Worm (Caenorhabditis elegans) whole organism, young adult: ENCODE results near the gene fbxb-34.
"Not testable (repeated sequence)": the region's sequence is repeated elsewhere in the genome, so short reads cannot be mapped to it uniquely, and the experiment has no call there.

Experiments
- F10E7.11 ChIP-seq: sonication (generic microtip); optimal IDR thresholded peaks from 2 replicates; lab custom pipeline; 2017; ENCODE audit warnings: mild to moderate bottlenecking, missing genetic modification characterization, moderate library complexity, missing compliant biosample characterization
- Y56A3A.18 ChIP-seq: fragments of 200-800 bp; sonication (Bioruptor generic); IDR thresholded peaks from 2 replicates; pipeline ENCODE4 v1.3.6; 2022; ENCODE audit warnings: missing genetic modification reagents, missing genetic modification characterization, missing compliant biosample characterization
- bed-2 ChIP-seq: fragments of 200-800 bp; sonication (Bioruptor generic); IDR thresholded peaks from 2 replicates; pipeline ENCODE4 v1.3.6; 2022; ENCODE audit warnings: missing genetic modification reagents, missing genetic modification characterization, missing compliant biosample characterization
- ceh-58 ChIP-seq: fragments of 200-800 bp; sonication (Bioruptor generic); IDR thresholded peaks from 2 replicates; pipeline ENCODE4 v1.3.6; 2022; ENCODE audit warnings: missing genetic modification characterization, missing compliant biosample characterization
- fkh-3 ChIP-seq: sonication (generic microtip); optimal IDR thresholded peaks from 2 replicates; lab custom pipeline; 2016; ENCODE audit warnings: mild to moderate bottlenecking, missing genetic modification characterization, missing compliant biosample characterization
- him-1 ChIP-seq: sonication (generic microtip); optimal IDR thresholded peaks from 2 replicates; lab custom pipeline; 2016; ENCODE audit warnings: missing genotype, missing genetic modification reagents, missing genetic modification characterization, missing compliant biosample characterization
- nfya-1 ChIP-seq: sonication (generic microtip); optimal IDR thresholded peaks from 2 replicates; lab custom pipeline; 2017; ENCODE audit warnings: antibody characterized with exemption, missing compliant biosample characterization, missing genetic modification characterization, borderline replicate concordance; ENCODE audit not compliant: insufficient read depth
- nfya-2 ChIP-seq: fragments of 200-800 bp; sonication (Bioruptor generic); IDR thresholded peaks from 2 replicates; pipeline ENCODE4 v1.3.6; 2022; ENCODE audit warnings: missing genetic modification reagents, missing genetic modification characterization, missing compliant biosample characterization
- snpc-3.4 ChIP-seq: sonication (generic microtip); optimal IDR thresholded peaks from 2 replicates; lab custom pipeline; 2017; ENCODE audit warnings: missing genetic modification characterization, mild to moderate bottlenecking, missing compliant biosample characterization, antibody characterized with exemption, moderate library complexity, missing genotype, missing genetic modification reagents
- snpc-4 ChIP-seq, 5 experiments: fragments of 150-350 bp in 1 of 5; sonication (generic microtip) in 4 of 5; optimal IDR thresholded peaks; 2 replicates each; lab custom pipeline; 2014 to 2018; ENCODE audit warnings: missing genetic modification characterization in 5 of 5, missing biosample characterization in 3 of 5, antibody characterized with exemption in 2 of 5, mild to moderate bottlenecking in 2 of 5, missing compliant biosample characterization in 2 of 5, missing genotype in 2 of 5, moderate library complexity in 2 of 5, missing genetic modification reagents in 1 of 5
- somi-1 ChIP-seq: fragments of 200-800 bp; sonication (Bioruptor generic); optimal IDR thresholded peaks from 2 replicates; lab custom pipeline; 2018; ENCODE audit warnings: mild to moderate bottlenecking, missing genetic modification characterization, missing compliant biosample characterization

DNA sequence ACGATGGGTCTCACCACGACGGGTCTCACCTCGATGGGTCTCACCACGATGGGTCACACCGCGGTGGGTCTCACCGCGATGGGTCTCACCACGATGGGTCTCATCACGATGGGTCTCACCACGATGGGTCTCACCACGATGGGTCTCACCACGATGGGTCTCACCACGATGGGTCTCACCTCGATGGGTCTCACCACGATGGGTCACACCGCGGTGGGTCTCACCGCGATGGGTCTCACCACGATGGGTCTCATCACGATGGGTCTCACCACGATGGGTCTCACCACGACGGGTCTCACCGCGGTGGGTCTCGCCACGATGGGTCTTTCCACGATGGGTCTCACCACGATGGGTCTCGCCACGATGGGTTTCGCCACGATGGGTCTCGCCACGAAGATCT lies 45.5 kb downstream of the fbxb-34 start:
- TF ChIP-seq nfya-1 (tag; lab: Kevin White, UChicago); fkh-3; ceh-58 (GFP tag; lab: Robert Waterston, UW); nfya-2 (GFP tag; lab: Robert Waterston, UW); him-1 (tag; lab: Kevin White, UChicago); snpc-3.4 (tag; lab: Kevin White, UChicago); bed-2 (GFP tag; lab: Robert Waterston, UW); snpc-4 (GFP tag; optimal IDR thresholded peaks at IDR 0.05; lab: Kevin White, UChicago); snpc-4 (tag; optimal IDR thresholded peaks at IDR 0.05; lab: Kevin White, UChicago); F10E7.11 (tag; lab: Kevin White, UChicago); Y56A3A.18 (GFP tag; lab: Robert Waterston, UW); somi-1 (GFP tag; lab: Kevin White, UChicago): not testable (repeated sequence)
